Fruit fly (Drosophila melanogaster): ENCODE data around the gene CG31007.

Gene CG31007

DNA sequence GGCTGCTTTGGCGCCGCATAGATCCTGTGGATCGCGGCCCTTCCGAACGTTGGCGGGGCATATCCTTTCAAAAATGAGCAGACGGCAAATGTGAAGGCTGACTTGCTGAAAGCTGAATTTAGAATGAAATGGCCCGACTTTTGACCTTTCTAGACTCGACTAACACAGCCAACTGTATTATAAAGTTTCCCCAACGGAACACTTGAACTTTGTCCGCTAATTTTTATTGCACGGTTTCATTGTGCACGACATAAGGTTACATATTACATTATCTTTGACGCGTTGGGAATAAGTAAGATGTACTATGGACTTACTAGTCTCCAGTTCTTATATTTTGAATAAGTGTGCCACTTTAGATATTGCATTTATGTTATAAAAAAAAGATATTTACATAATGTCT, at the start of gene CG31007:
CG31007 (minus strand) TSS at position 101 of the 400 bp plus-strand sequence.
- TF ChIP-seq CG43689 (GFP tag; IDR thresholded peaks at IDR 0.05) (no peak), repo (GFP tag; optimal IDR thresholded peaks at IDR 0.05) (no peak), CG1792 (GFP tag; optimal IDR thresholded peaks at IDR 0.05) (no peak), otp (GFP tag; IDR thresholded peaks at IDR 0.05) (no peak), crol (GFP tag; IDR thresholded peaks at IDR 0.05) (no peak), CG11504 (tag; optimal IDR thresholded peaks at IDR 0.05) (no peak), CG6765 (GFP tag; optimal IDR thresholded peaks at IDR 0.05) (no peak), NfI (GFP tag; optimal IDR thresholded peaks at IDR 0.05) (no peak), Ravus (GFP tag; IDR thresholded peaks at IDR 0.05) (no peak), pb (GFP tag; optimal IDR thresholded peaks at IDR 0.05) (no peak)

DNA sequence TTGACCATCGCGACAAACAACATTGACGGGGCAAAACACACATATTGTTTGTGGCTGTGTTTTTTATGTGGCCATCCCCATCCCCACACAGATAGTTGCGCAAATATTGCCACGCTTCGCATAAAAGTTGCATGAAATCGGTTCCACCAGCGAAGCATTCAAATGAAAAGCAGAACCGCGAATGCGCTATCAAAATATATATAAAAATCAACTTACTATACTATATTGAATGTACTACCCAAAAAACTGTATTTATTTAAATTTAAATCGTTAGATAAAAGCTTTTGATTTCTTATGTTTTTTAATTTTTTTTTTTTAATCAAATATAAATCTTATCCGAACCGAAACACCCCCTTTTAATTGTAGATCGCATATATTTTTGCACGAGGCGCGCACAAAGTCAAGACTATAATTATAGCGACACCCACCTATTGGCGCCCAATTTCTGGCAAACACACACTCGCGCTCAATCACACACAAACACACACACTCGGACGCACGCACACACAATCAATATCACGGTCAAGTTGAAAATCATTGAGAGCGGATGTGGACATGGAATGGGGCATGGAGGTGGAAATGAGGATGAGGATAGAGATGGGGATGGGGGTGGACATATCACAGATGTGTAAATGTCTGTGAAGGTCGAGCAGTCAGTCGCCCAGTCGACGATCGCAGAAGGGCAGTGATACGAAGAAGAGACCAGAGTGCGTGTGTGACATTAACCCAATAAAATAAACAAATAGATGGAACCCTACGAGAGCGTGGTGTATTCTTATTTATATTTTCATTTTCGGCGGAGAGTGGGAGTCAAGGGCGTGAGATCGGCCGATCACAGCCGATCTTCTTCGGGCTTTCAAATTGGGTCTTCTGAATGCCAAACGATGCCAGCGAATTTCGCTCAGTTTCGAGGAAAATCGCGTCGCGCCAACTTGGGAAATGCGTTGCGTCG, 46.5 kb upstream of the CG31007 start, which contains the start of gene CanA1:
CanA1 (plus strand) TSS at position 902 of the 952 bp plus-strand sequence.
- peak; percentile 22 for TF ChIP-seq gem (tag; optimal IDR thresholded peaks at IDR 0.05)
- TF ChIP-seq kay (GFP tag; optimal IDR thresholded peaks at IDR 0.05): no peak
- peak; percentile 40 for TF ChIP-seq CG2678 (tag; optimal IDR thresholded peaks at IDR 0.05)
- peak; percentile 24 for TF ChIP-seq Meics (GFP tag; optimal IDR thresholded peaks at IDR 0.05)
- 0 out of 2 replicates have a peak, but pooled peaks have one; percentile 15 for TF ChIP-seq crol (GFP tag; IDR thresholded peaks at IDR 0.05)
- TF ChIP-seq CG7271 (tag; optimal IDR thresholded peaks at IDR 0.05): no peak
- TF ChIP-seq al (GFP tag; IDR thresholded peaks at IDR 0.05): 0 out of 2 replicates have a peak, but pooled peaks have one; percentile 34
- TF ChIP-seq Hr39 (optimal IDR thresholded peaks at IDR 0.05): no peak
- no peak for TF ChIP-seq zf30C (GFP tag; optimal IDR thresholded peaks at IDR 0.05)
- TF ChIP-seq CoRest (tag; optimal IDR thresholded peaks at IDR 0.05): peak; percentile 16
- peak; percentile 59 for TF ChIP-seq Rfx (GFP tag; IDR thresholded peaks at IDR 0.05)
- TF ChIP-seq sd (tag; optimal IDR thresholded peaks at IDR 0.05): peak; percentile 22
- TF ChIP-seq gce (GFP tag; IDR thresholded peaks at IDR 0.05): no peak
- 0 out of 2 replicates have a peak, but pooled peaks have one; percentile 14 for TF ChIP-seq Atf6 (GFP tag; IDR thresholded peaks at IDR 0.05)
- TF ChIP-seq CG16863 (GFP tag; optimal IDR thresholded peaks at IDR 0.05): no peak
- peak; percentile 37; the same call in 1 of the 3 replicates for TF ChIP-seq sr (GFP tag; IDR thresholded peaks at IDR 0.05)
- peak; percentile 87 for TF ChIP-seq CG12769 (tag; optimal IDR thresholded peaks at IDR 0.05)
- no peak for TF ChIP-seq shn (GFP tag; optimal IDR thresholded peaks at IDR 0.05)
- no peak for TF ChIP-seq twi (tag; optimal IDR thresholded peaks at IDR 0.05)
- TF ChIP-seq ranshi (GFP tag; IDR thresholded peaks at IDR 0.05): no peak
- no peak for TF ChIP-seq Lhr (GFP tag; optimal IDR thresholded peaks at IDR 0.05)
- peak; percentile 52 for TF ChIP-seq slbo (GFP tag; IDR thresholded peaks at IDR 0.05)
- no peak for TF ChIP-seq Tbp (GFP tag; optimal IDR thresholded peaks at IDR 0.05)
- no peak for TF ChIP-seq Blimp-1 (GFP tag; optimal IDR thresholded peaks at IDR 0.05)
- peak in 1 of 2 experiments; percentile 4 for TF ChIP-seq Trl (optimal IDR thresholded peaks at IDR 0.05)
- no peak for TF ChIP-seq Trl (GFP tag; optimal IDR thresholded peaks at IDR 0.05)
- TF ChIP-seq CG3847 (GFP tag; IDR thresholded peaks at IDR 0.05): peak; percentile 39; the same call in 1 of the 2 replicates
- TF ChIP-seq kni (GFP tag; optimal IDR thresholded peaks at IDR 0.05): no peak
- no peak for TF ChIP-seq CG11696 (GFP tag; IDR thresholded peaks at IDR 0.05)
- TF ChIP-seq CG6272 (GFP tag; IDR thresholded peaks at IDR 0.05): no peak
- peak; percentile 13; the same call in 1 of the 2 replicates for TF ChIP-seq aop (GFP tag; IDR thresholded peaks at IDR 0.05)
- TF ChIP-seq grau (tag; optimal IDR thresholded peaks at IDR 0.05): peak; percentile 23
- no peak for TF ChIP-seq CG11560 (tag; IDR thresholded peaks at IDR 0.05)
- peak; percentile 9 for TF ChIP-seq cwo (GFP tag; optimal IDR thresholded peaks at IDR 0.05)
- 0 out of 2 replicates have a peak, but pooled peaks have one; percentile 23 for TF ChIP-seq Ptx1 (GFP tag; IDR thresholded peaks at IDR 0.05)
- TF ChIP-seq CG10543 (GFP tag; optimal IDR thresholded peaks at IDR 0.05): peak; percentile 52
- peak; percentile 95 for TF ChIP-seq ftz-f1 (GFP tag; optimal IDR thresholded peaks at IDR 0.05)
- no peak for TF ChIP-seq Neu2 (GFP tag; optimal IDR thresholded peaks at IDR 0.05; ENCODE audit: borderline replicate concordance)
- TF ChIP-seq CG13296 (GFP tag; optimal IDR thresholded peaks at IDR 0.05): peak; percentile 27
